Worm (Caenorhabditis elegans) whole organism, young adult: ENCODE data around the gene W02B12.12.

Experiments used
- ama-1 ChIP-seq, 3 experiments: fragments of 150-350 bp in 1 of 3; sonication (generic microtip) in 2 of 3; optimal IDR thresholded peaks; 2 replicates each; lab custom pipeline; 2014 to 2018; ENCODE audit warnings: missing biosample characterization in 2 of 3, missing genetic modification characterization in 2 of 3, missing genetic modification reagents in 2 of 3
- attf-6 ChIP-seq: fragments of 200-800 bp; sonication (Bioruptor generic); IDR thresholded peaks from 2 replicates; pipeline ENCODE4 v1.3.6; 2022; ENCODE audit warnings: missing genetic modification reagents, missing genetic modification characterization, missing compliant biosample characterization
- ets-4 ChIP-seq: fragments of 200-800 bp; sonication (Bioruptor generic); optimal IDR thresholded peaks from 2 replicates; lab custom pipeline; 2018; ENCODE audit warnings: mild to moderate bottlenecking, missing genetic modification characterization, missing compliant biosample characterization
- lir-1 ChIP-seq: fragments of 200-800 bp; sonication (Bioruptor generic); conservative IDR thresholded peaks from 2 replicates; pipeline ENCODE4 v1.3.6; 2022; ENCODE audit warnings: missing genetic modification reagents, missing genetic modification characterization, missing compliant biosample characterization
- mcd-1 ChIP-seq: fragments of 200-800 bp; sonication (Bioruptor generic); IDR thresholded peaks from 2 replicates; pipeline ENCODE4 v1.3.6; 2022; ENCODE audit warnings: missing genetic modification reagents, missing genetic modification characterization, missing compliant biosample characterization
- rcor-1 ChIP-seq: fragments of 200-800 bp; sonication (Bioruptor generic); IDR thresholded peaks from 2 replicates; pipeline ENCODE4 v1.3.6; 2022; ENCODE audit warnings: missing genetic modification reagents, missing genetic modification characterization, missing compliant biosample characterization
- ztf-28 ChIP-seq: fragments of 200-800 bp; sonication (Bioruptor generic); IDR thresholded peaks from 2 replicates; pipeline ENCODE4 v1.3.6; 2022; ENCODE audit warnings: missing genetic modification reagents, missing genetic modification characterization, missing compliant biosample characterization

ce11 chrII:11455715-11456114 lies 23.3 kb downstream of the W02B12.12 start:
- TF ChIP-seq attf-6 (GFP tag; lab: Robert Waterston, UW) (no peak), lir-1 (GFP tag; lab: Robert Waterston, UW) (no peak), ztf-28 (GFP tag; lab: Robert Waterston, UW) (no peak), ama-1 (optimal IDR thresholded peaks at IDR 0.05; lab: Kevin White, UChicago) (no peak), ama-1 (GFP tag; optimal IDR thresholded peaks at IDR 0.05; lab: Kevin White, UChicago) (no peak), rcor-1 (GFP tag; lab: Robert Waterston, UW) (no peak), ets-4 (GFP tag; lab: Kevin White, UChicago) (no peak), mcd-1 (GFP tag; lab: Robert Waterston, UW) (peak; percentile 24; the same call in 1 of the 2 replicates)
